Worm (Caenorhabditis elegans) whole organism, dauer: ENCODE data around the gene ddl-3.
"Not testable (repeated sequence)": the region's sequence is repeated elsewhere in the genome, so short reads cannot be mapped to it uniquely, and the experiment has no call there.

Source experiments
- unc-62 ChIP-seq: sonication (generic microtip); optimal IDR thresholded peaks from 2 replicates; lab custom pipeline; 2017; ENCODE audit warnings: missing biosample characterization, missing genetic modification reagents, missing genetic modification characterization

Gene ddl-3

ce11 chrII:14349356-14349923 is 5.2 kb upstream of the ddl-3 start, which contains the start of the genes Y54G11A.17, lin-7 and elof-1:
Gene Y54G11A.17, minus strand, starts transcription at chrII:14349406.
Gene lin-7, minus strand, starts transcription at chrII:14349406.
Gene elof-1, plus strand, starts transcription at chrII:14349738.
- TF ChIP-seq unc-62 = no peak

- TF ChIP-seq unc-62 = not testable (repeated sequence)
Observed at ce11 chrII:14346243-14346642, 2.0 kb upstream of the ddl-3 start, which contains the start of gene Y54G11A.9. Gene Y54G11A.9, minus strand, starts transcription at chrII:14346438.

- TF ChIP-seq unc-62 = no peak
Observed at ce11 chrII:14321225-14321624, 23.0 kb downstream of the ddl-3 start.

ce11 chrII:14319227-14319626 is 25.0 kb downstream of the ddl-3 start:
- no peak for TF ChIP-seq unc-62

- no peak for TF ChIP-seq unc-62
Observed at ce11 chrII:14318027-14318426, 26.2 kb downstream of the ddl-3 start, which contains the start of gene Y54G11A.14. Gene Y54G11A.14, plus strand, starts transcription at chrII:14318158.

- TF ChIP-seq unc-62 = no peak
Observed at ce11 chrII:14312182-14312581, 32.1 kb downstream of the ddl-3 start.

- TF ChIP-seq unc-62 = no peak
Observed at ce11 chrII:14311537-14311936, 32.7 kb downstream of the ddl-3 start.

ce11 chrII:14310729-14311388 is 33.4 kb downstream of the ddl-3 start, which contains the start of gene ctl-3:
Gene ctl-3, minus strand, starts transcription at chrII:14310779.
- no peak for TF ChIP-seq unc-62

- not testable (repeated sequence) for TF ChIP-seq unc-62
Observed at ce11 chrII:14306160-14306559, 38.1 kb downstream of the ddl-3 start, which contains the start of gene ctl-1. Gene ctl-1, minus strand, starts transcription at chrII:14306260.

ce11 chrII:14301927-14302326 is 42.3 kb downstream of the ddl-3 start, which contains the start of gene ctl-2:
Gene ctl-2, minus strand, starts transcription at chrII:14302027.
- TF ChIP-seq unc-62 = not testable (repeated sequence)

- TF ChIP-seq unc-62 = no peak
Observed at ce11 chrII:14299254-14299759, 44.9 kb downstream of the ddl-3 start.

- not testable (repeated sequence) for TF ChIP-seq unc-62
Observed at ce11 chrII:14297050-14297449, 47.2 kb downstream of the ddl-3 start, which contains the start of gene Y54G11A.7. Gene Y54G11A.7, plus strand, starts transcription at chrII:14297305.

ce11 chrII:14296320-14296719 is 47.9 kb downstream of the ddl-3 start:
- TF ChIP-seq unc-62 = no peak

- no peak for TF ChIP-seq unc-62
Observed at ce11 chrII:14294390-14294789, 49.9 kb downstream of the ddl-3 start.

- no peak for TF ChIP-seq unc-62
Observed at ce11 chrII:14292519-14292918, 51.7 kb downstream of the ddl-3 start, which contains the start of gene Y54G11A.4. Gene Y54G11A.4, plus strand, starts transcription at chrII:14292819.

ce11 chrII:14290846-14291245 is 53.4 kb downstream of the ddl-3 start:
- no peak for TF ChIP-seq unc-62
